Worm (Caenorhabditis elegans) whole organism, early embryonic: ENCODE results near the gene R05G6.10.
A peak's percentile ranks its signal among the peaks of the same experiment; 100 is the strongest.

Experiments
- B0310.2 ChIP-seq: sonication (generic microtip); optimal IDR thresholded peaks from 2 replicates; lab custom pipeline; 2016; ENCODE audit warnings: mild to moderate bottlenecking, missing genetic modification characterization, missing compliant biosample characterization
- F13C5.2 ChIP-seq: sonication (generic microtip); optimal IDR thresholded peaks from 2 replicates; lab custom pipeline; 2017; ENCODE audit warnings: mild to moderate bottlenecking, missing genetic modification characterization, inconsistent platforms, missing compliant biosample characterization
- aly-1 ChIP-seq: sonication (generic microtip); optimal IDR thresholded peaks from 2 replicates; lab custom pipeline; 2016; ENCODE audit warnings: missing genetic modification characterization, missing compliant biosample characterization
- ama-1 ChIP-seq: fragments of 150-350 bp; optimal IDR thresholded peaks from 2 replicates; lab custom pipeline; 2014
- ceh-13 ChIP-seq: fragments of 200-800 bp; sonication (Bioruptor generic); optimal IDR thresholded peaks from 2 replicates; lab custom pipeline; 2018; ENCODE audit warnings: mild to moderate bottlenecking, missing genetic modification characterization, missing compliant biosample characterization
- ceh-36 ChIP-seq: sonication (generic microtip); optimal IDR thresholded peaks from 2 replicates; lab custom pipeline; 2016; ENCODE audit warnings: missing genetic modification characterization, inconsistent platforms, missing compliant biosample characterization
- ets-7 ChIP-seq: sonication (generic microtip); optimal IDR thresholded peaks from 2 replicates; lab custom pipeline; 2016; ENCODE audit warnings: missing genotype, missing genetic modification characterization, missing compliant biosample characterization
- flt-1 ChIP-seq: fragments of 200-800 bp; sonication (Bioruptor generic); IDR thresholded peaks from 2 replicates; pipeline ENCODE4 v1.3.6; 2022; ENCODE audit warnings: missing genetic modification characterization, missing compliant biosample characterization
- hmbx-1 ChIP-seq: sonication (generic microtip); optimal IDR thresholded peaks from 2 replicates; lab custom pipeline; 2016; ENCODE audit warnings: mild to moderate bottlenecking, missing genetic modification characterization, missing compliant biosample characterization
- hmg-4 ChIP-seq: fragments of 200-800 bp; sonication (Bioruptor generic); optimal IDR thresholded peaks from 2 replicates; lab custom pipeline; 2018; ENCODE audit warnings: mild to moderate bottlenecking, missing genetic modification characterization, missing compliant biosample characterization
- hnd-1 ChIP-seq: sonication (generic microtip); optimal IDR thresholded peaks from 2 replicates; lab custom pipeline; 2016; ENCODE audit warnings: missing genetic modification characterization, missing compliant biosample characterization
- pes-1 ChIP-seq: fragments of 200-800 bp; sonication (Bioruptor generic); IDR thresholded peaks from 2 replicates; pipeline ENCODE4 v1.3.6; 2022; ENCODE audit warnings: missing genetic modification reagents, missing genetic modification characterization, missing compliant biosample characterization
- scrt-1 ChIP-seq: fragments of 200-800 bp; sonication (Bioruptor generic); IDR thresholded peaks from 2 replicates; pipeline ENCODE4 v1.3.6; 2022; ENCODE audit warnings: missing genetic modification characterization, missing compliant biosample characterization
- sea-1 ChIP-seq: fragments of 200-800 bp; sonication (Bioruptor generic); conservative IDR thresholded peaks from 2 replicates; pipeline ENCODE4 v1.3.6; 2022; ENCODE audit warnings: missing genetic modification characterization, missing compliant biosample characterization
- tbx-11 ChIP-seq: fragments of 200-800 bp; sonication (Bioruptor generic); IDR thresholded peaks from 2 replicates; pipeline ENCODE4 v1.3.6; 2022; ENCODE audit warnings: missing genetic modification characterization, missing compliant biosample characterization
- tbx-37 ChIP-seq: fragments of 200-800 bp; sonication (Bioruptor generic); conservative IDR thresholded peaks from 2 replicates; pipeline ENCODE4 v1.3.6; 2022; ENCODE audit warnings: missing genetic modification reagents, missing genetic modification characterization, missing compliant biosample characterization
- tra-4 ChIP-seq: sonication (generic microtip); optimal IDR thresholded peaks from 2 replicates; lab custom pipeline; 2017; ENCODE audit warnings: missing genetic modification characterization, missing compliant biosample characterization

R05G6.10 gene

ce11 chrIV:7552958-7553553 lies 10.7 kb upstream of the R05G6.10 start, which contains the start of gene dif-1:
TSS of gene dif-1 (minus strand) at chrIV:7553008.
- no peak for TF ChIP-seq ceh-13
- TF ChIP-seq aly-1 (tag; lab: Kevin White, UChicago): no peak
- TF ChIP-seq B0310.2 (tag; lab: Kevin White, UChicago): no peak
- no peak for TF ChIP-seq tra-4 (tag; lab: Kevin White, UChicago)
- no peak for TF ChIP-seq hmg-4 (GFP tag; lab: Kevin White, UChicago)
- TF ChIP-seq ama-1 (lab: Kevin White, UChicago): no peak
- TF ChIP-seq ceh-36: no peak
- no peak for TF ChIP-seq scrt-1 (GFP tag; lab: Robert Waterston, UW)
- TF ChIP-seq F13C5.2: no peak
- TF ChIP-seq ets-7 (tag; lab: Kevin White, UChicago): no peak
- no peak for TF ChIP-seq tbx-11 (GFP tag; lab: Robert Waterston, UW)
- no peak for TF ChIP-seq hmbx-1 (tag; lab: Kevin White, UChicago)
- TF ChIP-seq hnd-1 (tag; lab: Kevin White, UChicago): no peak
- TF ChIP-seq flt-1 (GFP tag; lab: Robert Waterston, UW): no peak

ce11 chrIV:7552100-7552499 lies 9.8 kb upstream of the R05G6.10 start:
- no peak for TF ChIP-seq tbx-11 (GFP tag; lab: Robert Waterston, UW)
- TF ChIP-seq ceh-36: no peak
- TF ChIP-seq ama-1 (lab: Kevin White, UChicago): no peak
- no peak for TF ChIP-seq hnd-1 (tag; lab: Kevin White, UChicago)
- no peak for TF ChIP-seq aly-1 (tag; lab: Kevin White, UChicago)
- no peak for TF ChIP-seq ets-7 (tag; lab: Kevin White, UChicago)
- TF ChIP-seq hmg-4 (GFP tag; lab: Kevin White, UChicago): no peak
- TF ChIP-seq pes-1 (GFP tag; lab: Robert Waterston, UW): no peak
- no peak for TF ChIP-seq tbx-37 (GFP tag; lab: Robert Waterston, UW)
- no peak for TF ChIP-seq B0310.2 (tag; lab: Kevin White, UChicago)
- TF ChIP-seq F13C5.2: no peak
- no peak for TF ChIP-seq ceh-13
- no peak for TF ChIP-seq sea-1
- TF ChIP-seq scrt-1 (GFP tag; lab: Robert Waterston, UW): no peak
- TF ChIP-seq hmbx-1 (tag; lab: Kevin White, UChicago): no peak
- TF ChIP-seq flt-1 (GFP tag; lab: Robert Waterston, UW): no peak
- no peak for TF ChIP-seq tra-4 (tag; lab: Kevin White, UChicago)

ce11 chrIV:7551254-7551653 lies 8.9 kb upstream of the R05G6.10 start:
- TF ChIP-seq pes-1 (GFP tag; lab: Robert Waterston, UW) (no peak), B0310.2 (tag; lab: Kevin White, UChicago) (no peak), ceh-36 (no peak), hmbx-1 (tag; lab: Kevin White, UChicago) (no peak), tbx-11 (GFP tag; lab: Robert Waterston, UW) (no peak), ets-7 (tag; lab: Kevin White, UChicago) (no peak), ama-1 (lab: Kevin White, UChicago) (no peak), tra-4 (tag; lab: Kevin White, UChicago) (no peak), tbx-37 (GFP tag; lab: Robert Waterston, UW) (no peak), flt-1 (GFP tag; lab: Robert Waterston, UW) (no peak)

ce11 chrIV:7550445-7550844 lies 8.1 kb upstream of the R05G6.10 start, which contains the start of gene pam-1:
TSS of gene pam-1 (minus strand) at chrIV:7550812.
- TF ChIP-seq ets-7 (tag; lab: Kevin White, UChicago) (no peak), ama-1 (lab: Kevin White, UChicago) (no peak), F13C5.2 (no peak), sea-1 (no peak), tbx-11 (GFP tag; lab: Robert Waterston, UW) (no peak), tra-4 (tag; lab: Kevin White, UChicago) (no peak), hmg-4 (GFP tag; lab: Kevin White, UChicago) (no peak), flt-1 (GFP tag; lab: Robert Waterston, UW) (no peak), aly-1 (tag; lab: Kevin White, UChicago) (no peak), ceh-13 (no peak), tbx-37 (GFP tag; lab: Robert Waterston, UW) (no peak), ceh-36 (no peak), pes-1 (GFP tag; lab: Robert Waterston, UW) (no peak)

- TF ChIP-seq scrt-1 (GFP tag; lab: Robert Waterston, UW): no peak
- 0 out of 2 replicates have a peak, but pooled peaks have one; percentile 27 for TF ChIP-seq tbx-37 (GFP tag; lab: Robert Waterston, UW)
These were observed 7.5 kb upstream of the R05G6.10 start for ce11 chrIV:7549844-7550243.

- TF ChIP-seq tbx-11 (GFP tag; lab: Robert Waterston, UW) (no peak), B0310.2 (tag; lab: Kevin White, UChicago) (no peak), ama-1 (lab: Kevin White, UChicago) (no peak), pes-1 (GFP tag; lab: Robert Waterston, UW) (no peak), ceh-13 (no peak), aly-1 (tag; lab: Kevin White, UChicago) (no peak)
These were observed 5.7 kb upstream of the R05G6.10 start, which contains the start of the genes cdd-2 and oef-1 for ce11 chrIV:7547843-7548578. TSS of gene cdd-2 (minus strand) at chrIV:7547893. TSS of gene oef-1 (plus strand) at chrIV:7548417.

ce11 chrIV:7543662-7544061 lies 1.3 kb upstream of the R05G6.10 start:
- TF ChIP-seq ets-7 (tag; lab: Kevin White, UChicago): no peak
